Worm (Caenorhabditis elegans) whole organism, L4 larva: Measurements from ENCODE around the gene cosa-1.

Experiments used
- R02D3.7 ChIP-seq: fragments of 150-350 bp; sonication (generic microtip); optimal IDR thresholded peaks from 3 replicates; lab custom pipeline; 2014; ENCODE audit warnings: missing biosample characterization, missing genetic modification characterization
- T26A8.4 ChIP-seq: fragments of 200-800 bp; sonication (Bioruptor generic); IDR thresholded peaks from 2 replicates; pipeline ENCODE4 v1.3.6; 2022; ENCODE audit warnings: missing genetic modification characterization, missing compliant biosample characterization
- Y75B8A.6 ChIP-seq: fragments of 200-800 bp; sonication (Bioruptor generic); IDR thresholded peaks from 2 replicates; pipeline ENCODE4 v1.3.6; 2022; ENCODE audit warnings: missing genetic modification reagents, missing genetic modification characterization, missing compliant biosample characterization
- lim-7 ChIP-seq: fragments of 200-800 bp; sonication (Bioruptor generic); IDR thresholded peaks from 2 replicates; pipeline ENCODE4 v1.3.6; 2022; ENCODE audit warnings: missing genetic modification characterization, missing compliant biosample characterization
- lin-15B ChIP-seq: fragments of 150-350 bp; sonication (generic microtip); optimal IDR thresholded peaks from 3 replicates; lab custom pipeline; 2014; ENCODE audit warnings: missing biosample characterization, missing genetic modification characterization
- nhr-25 ChIP-seq: sonication (generic microtip); optimal IDR thresholded peaks from 2 replicates; lab custom pipeline; 2017; ENCODE audit warnings: missing genetic modification characterization, mild to moderate bottlenecking, missing compliant biosample characterization, antibody characterized with exemption, moderate library complexity, borderline replicate concordance; ENCODE audit not compliant: insufficient read depth
- nhr-28 ChIP-seq: fragments of 150-350 bp; optimal IDR thresholded peaks from 2 replicates; lab custom pipeline; 2014; ENCODE audit warnings: missing biosample characterization, missing genetic modification characterization
- snpc-4 ChIP-seq: fragments of 150-350 bp; optimal IDR thresholded peaks from 2 replicates; lab custom pipeline; 2014; ENCODE audit warnings: missing biosample characterization, missing genetic modification characterization

- TF ChIP-seq lim-7 (GFP tag; lab: Robert Waterston, UW), result no peak
- TF ChIP-seq Y75B8A.6 (GFP tag; lab: Robert Waterston, UW), result no peak
- no peak for TF ChIP-seq R02D3.7 (tag; lab: Kevin White, UChicago)
- TF ChIP-seq lin-15B (tag; lab: Kevin White, UChicago), result no peak
- no peak for TF ChIP-seq nhr-28
- no peak for TF ChIP-seq nhr-25 (tag; lab: Kevin White, UChicago)
- TF ChIP-seq T26A8.4 (GFP tag; lab: Robert Waterston, UW), result no peak
- no peak for TF ChIP-seq snpc-4 (tag; lab: Kevin White, UChicago)
Observed at ce11 chrIII:2757478-2757877, 31.6 kb downstream of the cosa-1 start.
